Fruit fly (Drosophila melanogaster): ENCODE results near the gene PGRP-SA.
A peak's percentile ranks its signal among the peaks of the same experiment; 100 is the strongest.

The PGRP-SA gene

dm6 chrX:11558389-11558908 is 3.0 kb upstream of the PGRP-SA start, which contains the start of gene CG1572 (continued):
- no peak for TF ChIP-seq Dad (GFP tag; optimal IDR thresholded peaks at IDR 0.05)
- TF ChIP-seq CG6765 (GFP tag; optimal IDR thresholded peaks at IDR 0.05), result peak; percentile 26
- TF ChIP-seq CG9932 (GFP tag; IDR thresholded peaks at IDR 0.05), result peak; percentile 36; the same call in 1 of the 2 replicates
- TF ChIP-seq CG42726 (GFP tag; IDR thresholded peaks at IDR 0.05; ENCODE audit: partially characterized antibody), result peak; percentile 59; the same call in 1 of the 2 replicates
- no peak for TF ChIP-seq CG13296 (GFP tag; optimal IDR thresholded peaks at IDR 0.05)
- no peak for TF ChIP-seq Dip3 (GFP tag; optimal IDR thresholded peaks at IDR 0.05)
- no peak for TF ChIP-seq CHES-1-like (GFP tag; optimal IDR thresholded peaks at IDR 0.05)
- TF ChIP-seq E2f1 (GFP tag; IDR thresholded peaks at IDR 0.05), result 0 out of 2 replicates have a peak, but pooled peaks have one; percentile 9
- TF ChIP-seq ci (GFP tag; IDR thresholded peaks at IDR 0.05), result peak; percentile 25; the same call in 1 of the 3 replicates
- no peak for TF ChIP-seq ttk (GFP tag; IDR thresholded peaks at IDR 0.05)
- peak; percentile 92 for TF ChIP-seq Adf1 (GFP tag; IDR thresholded peaks at IDR 0.05)
- no peak for TF ChIP-seq inv (GFP tag; IDR thresholded peaks at IDR 0.05; ENCODE audit: partially characterized antibody)
- TF ChIP-seq CG13287 (GFP tag; IDR thresholded peaks at IDR 0.05; ENCODE audit: partially characterized antibody), result peak; percentile 8; the same call in 1 of the 2 replicates
- TF ChIP-seq CG7987 (GFP tag; optimal IDR thresholded peaks at IDR 0.05), result peak; percentile 24
- peak; percentile 7 for TF ChIP-seq nom (GFP tag; optimal IDR thresholded peaks at IDR 0.05)
- no peak for TF ChIP-seq Sry-δ (GFP tag; optimal IDR thresholded peaks at IDR 0.05)
- peak; percentile 78 for TF ChIP-seq row (GFP tag; IDR thresholded peaks at IDR 0.05)
- TF ChIP-seq dpn (GFP tag; optimal IDR thresholded peaks at IDR 0.05), result peak in 1 of 2 experiments; percentile 0
- TF ChIP-seq da (GFP tag; optimal IDR thresholded peaks at IDR 0.05), result no peak
- no peak for TF ChIP-seq CG6654 (GFP tag; optimal IDR thresholded peaks at IDR 0.05)
- no peak for TF ChIP-seq CG12155 (GFP tag; optimal IDR thresholded peaks at IDR 0.05)
- TF ChIP-seq CG18011 (GFP tag; optimal IDR thresholded peaks at IDR 0.05), result peak; percentile 0
- TF ChIP-seq lab (GFP tag; optimal IDR thresholded peaks at IDR 0.05), result peak; percentile 23
- no peak for TF ChIP-seq twi (tag; optimal IDR thresholded peaks at IDR 0.05)
- TF ChIP-seq CG15514 (GFP tag; optimal IDR thresholded peaks at IDR 0.05), result peak; percentile 20
- peak; percentile 37; the same call in 1 of the 3 replicates for TF ChIP-seq CG34224 (GFP tag; IDR thresholded peaks at IDR 0.05; ENCODE audit: partially characterized antibody)
- TF ChIP-seq chinmo (GFP tag; IDR thresholded peaks at IDR 0.05; ENCODE audit: partially characterized antibody), result 0 out of 4 replicates have a peak, but pooled peaks have one; percentile 46
- no peak for TF ChIP-seq ab (GFP tag; optimal IDR thresholded peaks at IDR 0.05)
- TF ChIP-seq Usf (GFP tag; optimal IDR thresholded peaks at IDR 0.05), result no peak
- TF ChIP-seq BtbVII (GFP tag; optimal IDR thresholded peaks at IDR 0.05), result peak; percentile 25
- TF ChIP-seq kay (GFP tag; optimal IDR thresholded peaks at IDR 0.05), result no peak
- TF ChIP-seq CG7271 (tag; optimal IDR thresholded peaks at IDR 0.05), result no peak
- peak; percentile 30 for TF ChIP-seq Atf3 (GFP tag; optimal IDR thresholded peaks at IDR 0.05)
- TF ChIP-seq NFAT (GFP tag; IDR thresholded peaks at IDR 0.05), result no peak
- peak; percentile 49; the same call in 2 of the 3 replicates for TF ChIP-seq Dbx (GFP tag; IDR thresholded peaks at IDR 0.05)
- TF ChIP-seq so (GFP tag; IDR thresholded peaks at IDR 0.05), result 0 out of 3 replicates have a peak, but pooled peaks have one; percentile 43
- TF ChIP-seq ranshi (GFP tag; IDR thresholded peaks at IDR 0.05), result peak; percentile 34; the same call in 1 of the 2 replicates
- TF ChIP-seq CG3065 (GFP tag; optimal IDR thresholded peaks at IDR 0.05), result no peak
- no peak for TF ChIP-seq Hr78 (GFP tag; optimal IDR thresholded peaks at IDR 0.05)
- no peak for TF ChIP-seq ftz-f1 (GFP tag; optimal IDR thresholded peaks at IDR 0.05)
- no peak for TF ChIP-seq CG9876 (GFP tag; optimal IDR thresholded peaks at IDR 0.05)
- TF ChIP-seq caup (GFP tag; optimal IDR thresholded peaks at IDR 0.05; ENCODE audit: severe bottlenecking), result peak; percentile 1
- peak; percentile 21 for TF ChIP-seq CG12769 (tag; optimal IDR thresholded peaks at IDR 0.05)
- TF ChIP-seq NfI (GFP tag; optimal IDR thresholded peaks at IDR 0.05), result peak; percentile 20
- TF ChIP-seq lola (GFP tag; optimal IDR thresholded peaks at IDR 0.05), result no peak
- TF ChIP-seq CG18599 (GFP tag; optimal IDR thresholded peaks at IDR 0.05), result no peak
- TF ChIP-seq CG10543 (GFP tag; optimal IDR thresholded peaks at IDR 0.05), result peak; percentile 43
- peak; percentile 23; the same call in 1 of the 2 replicates for TF ChIP-seq E2f2 (GFP tag; IDR thresholded peaks at IDR 0.05)
